Worm (Caenorhabditis elegans) whole organism, L1 larva: ENCODE results near the gene nifk-1.

Experiments used
- C34B4.2 ChIP-seq: sonication (generic microtip); optimal IDR thresholded peaks from 2 replicates; lab custom pipeline; 2017; ENCODE audit warnings: mild to moderate bottlenecking, missing genetic modification characterization, missing compliant biosample characterization
- F16B12.6 ChIP-seq: fragments of 150-350 bp; optimal IDR thresholded peaks from 2 replicates; lab custom pipeline; 2014; ENCODE audit warnings: missing biosample characterization, missing genetic modification characterization
- Y116A8C.19 ChIP-seq: sonication (generic microtip); optimal IDR thresholded peaks from 2 replicates; lab custom pipeline; 2016; ENCODE audit warnings: missing compliant biosample characterization, missing genetic modification characterization, borderline replicate concordance
- alr-1 ChIP-seq: fragments of 200-800 bp; sonication (Bioruptor generic); optimal IDR thresholded peaks from 2 replicates; lab custom pipeline; 2018; ENCODE audit warnings: borderline replicate concordance, mild to moderate bottlenecking, missing genetic modification characterization, missing compliant biosample characterization
- blmp-1 ChIP-seq: fragments of 150-350 bp; optimal IDR thresholded peaks from 2 replicates; lab custom pipeline; 2014; ENCODE audit warnings: missing biosample characterization, missing genetic modification characterization
- ceh-8 ChIP-seq: fragments of 200-800 bp; sonication (Bioruptor generic); optimal IDR thresholded peaks from 2 replicates; lab custom pipeline; 2018; ENCODE audit warnings: mild to moderate bottlenecking, missing genetic modification characterization, moderate library complexity, missing compliant biosample characterization
- ceh-82 ChIP-seq, 3 experiments: fragments of 150-350 bp in 1 of 3; sonication (generic microtip) in 2 of 3; optimal IDR thresholded peaks; 2 replicates each; lab custom pipeline; 2014 to 2017; ENCODE audit warnings: missing biosample characterization in 3 of 3, missing genetic modification characterization in 3 of 3
- ces-1 ChIP-seq: fragments of 150-350 bp; optimal IDR thresholded peaks from 2 replicates; lab custom pipeline; 2014; ENCODE audit warnings: missing biosample characterization, missing genetic modification reagents, missing genetic modification characterization
- dpl-1 ChIP-seq, 3 experiments: fragments of 150-350 bp in 2 of 3; sonication (generic microtip) in 1 of 3; optimal IDR thresholded peaks; 2 replicates each; lab custom pipeline; 2014 to 2017; ENCODE audit warnings: missing biosample characterization in 3 of 3, missing genetic modification characterization in 3 of 3, missing genetic modification reagents in 3 of 3
- dsc-1 ChIP-seq: sonication (generic microtip); optimal IDR thresholded peaks from 2 replicates; lab custom pipeline; 2016; ENCODE audit warnings: mild to moderate bottlenecking, missing genetic modification characterization, missing compliant biosample characterization
- efl-3 ChIP-seq: fragments of 200-800 bp; sonication (Bioruptor generic); optimal IDR thresholded peaks from 2 replicates; lab custom pipeline; 2018; ENCODE audit warnings: mild to moderate bottlenecking, missing genetic modification characterization, missing compliant biosample characterization
- fkh-10 ChIP-seq: sonication (generic microtip); optimal IDR thresholded peaks from 2 replicates; lab custom pipeline; 2017; ENCODE audit warnings: missing biosample characterization, missing genetic modification reagents, missing genetic modification characterization
- fkh-8 ChIP-seq: sonication (generic microtip); optimal IDR thresholded peaks from 2 replicates; lab custom pipeline; 2016; ENCODE audit warnings: mild to moderate bottlenecking, missing genetic modification characterization, missing compliant biosample characterization
- fos-1 ChIP-seq: fragments of 150-350 bp; optimal IDR thresholded peaks from 2 replicates; lab custom pipeline; 2014; ENCODE audit warnings: missing biosample characterization, missing genetic modification characterization
- grh-1 ChIP-seq: fragments of 200-800 bp; sonication (Bioruptor generic); IDR thresholded peaks from 2 replicates; pipeline ENCODE4 v1.3.6; 2022; ENCODE audit warnings: missing genetic modification reagents, missing genetic modification characterization, missing compliant biosample characterization
- hlh-17 ChIP-seq: fragments of 200-800 bp; sonication (Bioruptor generic); optimal IDR thresholded peaks from 2 replicates; lab custom pipeline; 2018; ENCODE audit warnings: missing genetic modification characterization, mild to moderate bottlenecking, missing compliant biosample characterization, moderate library complexity, borderline replicate concordance
- hpl-2 ChIP-seq: fragments of 150-350 bp; optimal IDR thresholded peaks from 2 replicates; lab custom pipeline; 2014; ENCODE audit warnings: missing biosample characterization, missing genetic modification reagents, missing genetic modification characterization
- irx-1 ChIP-seq: sonication (generic microtip); optimal IDR thresholded peaks from 2 replicates; lab custom pipeline; 2016; ENCODE audit warnings: missing genetic modification characterization, missing compliant biosample characterization
- lin-13 ChIP-seq: fragments of 150-350 bp; optimal IDR thresholded peaks from 2 replicates; lab custom pipeline; 2014; ENCODE audit warnings: missing biosample characterization, missing genetic modification reagents, missing genetic modification characterization
- lin-14 ChIP-seq: fragments of 200-800 bp; sonication (Bioruptor generic); optimal IDR thresholded peaks from 2 replicates; lab custom pipeline; 2018; ENCODE audit warnings: mild to moderate bottlenecking, missing genetic modification characterization, moderate library complexity, missing compliant biosample characterization
- lin-15B ChIP-seq: fragments of 150-350 bp; sonication (generic microtip); optimal IDR thresholded peaks from 3 replicates; lab custom pipeline; 2014; ENCODE audit warnings: missing biosample characterization, missing genetic modification characterization
- lin-39 ChIP-seq: fragments of 150-350 bp; optimal IDR thresholded peaks from 2 replicates; lab custom pipeline; 2014; ENCODE audit warnings: missing biosample characterization, missing genetic modification reagents, missing genetic modification characterization
- lir-3 ChIP-seq: sonication (generic microtip); optimal IDR thresholded peaks from 2 replicates; lab custom pipeline; 2016; ENCODE audit warnings: mild to moderate bottlenecking, missing genetic modification characterization, moderate library complexity, missing compliant biosample characterization; ENCODE audit not compliant: poor library complexity
- mdl-1 ChIP-seq, 2 experiments: fragments of 150-350 bp; optimal IDR thresholded peaks; 2 replicates each; lab custom pipeline; 2014 to 2017; ENCODE audit warnings: missing biosample characterization in 2 of 2, missing genetic modification characterization in 2 of 2, inconsistent platforms in 1 of 2
- mef-2 ChIP-seq: fragments of 150-350 bp; optimal IDR thresholded peaks from 2 replicates; lab custom pipeline; 2014; ENCODE audit warnings: missing biosample characterization, missing genetic modification characterization
- mep-1 ChIP-seq: fragments of 150-350 bp; optimal IDR thresholded peaks from 2 replicates; lab custom pipeline; 2014; ENCODE audit warnings: missing biosample characterization, missing genetic modification characterization
- nhr-11 ChIP-seq: fragments of 150-350 bp; optimal IDR thresholded peaks from 2 replicates; lab custom pipeline; 2014; ENCODE audit warnings: missing biosample characterization, missing genetic modification characterization
- nhr-12 ChIP-seq: sonication (generic microtip); optimal IDR thresholded peaks from 2 replicates; lab custom pipeline; 2017; ENCODE audit warnings: missing biosample characterization, missing genetic modification characterization
- nhr-19 ChIP-seq: fragments of 200-800 bp; sonication (Bioruptor generic); conservative IDR thresholded peaks from 2 replicates; pipeline ENCODE4 v1.3.6; 2022; ENCODE audit warnings: missing genetic modification characterization, missing compliant biosample characterization
- nhr-20 ChIP-seq: sonication (generic microtip); optimal IDR thresholded peaks from 2 replicates; lab custom pipeline; 2016; ENCODE audit warnings: mild to moderate bottlenecking, missing genetic modification characterization, missing compliant biosample characterization
- nhr-237 ChIP-seq: fragments of 150-350 bp; optimal IDR thresholded peaks from 2 replicates; lab custom pipeline; 2014; ENCODE audit warnings: missing biosample characterization, missing genetic modification characterization
- nhr-28 ChIP-seq: fragments of 150-350 bp; optimal IDR thresholded peaks from 2 replicates; lab custom pipeline; 2014; ENCODE audit warnings: missing biosample characterization, missing genetic modification characterization
- nhr-71 ChIP-seq: sonication (generic microtip); optimal IDR thresholded peaks from 2 replicates; lab custom pipeline; 2016; ENCODE audit warnings: mild to moderate bottlenecking, missing genetic modification characterization, moderate library complexity, missing compliant biosample characterization
- nhr-76 ChIP-seq: sonication (generic microtip); optimal IDR thresholded peaks from 2 replicates; lab custom pipeline; 2017; ENCODE audit warnings: missing biosample characterization, missing genetic modification characterization
- nhr-77 ChIP-seq: fragments of 150-350 bp; optimal IDR thresholded peaks from 2 replicates; lab custom pipeline; 2014; ENCODE audit warnings: missing biosample characterization, missing genetic modification characterization
- nhr-84 ChIP-seq: sonication (generic microtip); optimal IDR thresholded peaks from 2 replicates; lab custom pipeline; 2017; ENCODE audit warnings: missing biosample characterization, missing genetic modification characterization
- nhr-90 ChIP-seq: sonication (generic microtip); optimal IDR thresholded peaks from 2 replicates; lab custom pipeline; 2016; ENCODE audit warnings: mild to moderate bottlenecking, missing genetic modification characterization, missing compliant biosample characterization; ENCODE audit not compliant: poor library complexity
- pax-3 ChIP-seq: fragments of 200-800 bp; sonication (Bioruptor generic); optimal IDR thresholded peaks from 2 replicates; lab custom pipeline; 2018; ENCODE audit warnings: mild to moderate bottlenecking, missing genetic modification characterization, moderate library complexity, missing compliant biosample characterization
- rnt-1 ChIP-seq: sonication (generic microtip); optimal IDR thresholded peaks from 2 replicates; lab custom pipeline; 2016; ENCODE audit warnings: mild to moderate bottlenecking, missing genetic modification characterization, moderate library complexity, missing compliant biosample characterization
- snu-23 ChIP-seq: sonication (generic microtip); optimal IDR thresholded peaks from 2 replicates; lab custom pipeline; 2016; ENCODE audit warnings: missing genetic modification characterization, missing compliant biosample characterization
- sup-37 ChIP-seq: fragments of 200-800 bp; sonication (Bioruptor generic); optimal IDR thresholded peaks from 2 replicates; lab custom pipeline; 2018; ENCODE audit warnings: mild to moderate bottlenecking, missing genetic modification characterization, missing compliant biosample characterization
- swsn-7 ChIP-seq: sonication (generic microtip); optimal IDR thresholded peaks from 2 replicates; lab custom pipeline; 2016; ENCODE audit warnings: missing genetic modification characterization, missing compliant biosample characterization
- tlp-1 ChIP-seq: fragments of 150-350 bp; optimal IDR thresholded peaks from 2 replicates; lab custom pipeline; 2014; ENCODE audit warnings: missing biosample characterization, missing genetic modification characterization
- unc-30 ChIP-seq: sonication (generic microtip); optimal IDR thresholded peaks from 2 replicates; lab custom pipeline; 2017; ENCODE audit warnings: missing biosample characterization, missing genetic modification characterization
- unc-62 ChIP-seq: fragments of 150-350 bp; optimal IDR thresholded peaks from 2 replicates; lab custom pipeline; 2014; ENCODE audit warnings: missing biosample characterization, missing genetic modification reagents, missing genetic modification characterization
- unc-86 ChIP-seq: sonication (generic microtip); optimal IDR thresholded peaks from 2 replicates; lab custom pipeline; 2016; ENCODE audit warnings: missing genetic modification characterization, missing compliant biosample characterization
- vab-15 ChIP-seq: sonication (generic microtip); optimal IDR thresholded peaks from 2 replicates; lab custom pipeline; 2017; ENCODE audit warnings: missing genotype, mild to moderate bottlenecking, missing genetic modification characterization, missing compliant biosample characterization
- xbp-1 ChIP-seq: sonication (generic microtip); optimal IDR thresholded peaks from 2 replicates; lab custom pipeline; 2016; ENCODE audit warnings: missing genetic modification characterization, missing compliant biosample characterization
- zag-1 ChIP-seq: fragments of 150-350 bp; optimal IDR thresholded peaks from 2 replicates; lab custom pipeline; 2014; ENCODE audit warnings: missing biosample characterization, missing genetic modification characterization
- ztf-11 ChIP-seq, 2 experiments: sonication (generic microtip); optimal IDR thresholded peaks; 2 replicates each; lab custom pipeline; 2016 to 2017; ENCODE audit warnings: missing genetic modification characterization in 2 of 2, missing biosample characterization in 1 of 2, missing compliant biosample characterization in 1 of 2
- ztf-4 ChIP-seq: fragments of 150-350 bp; optimal IDR thresholded peaks from 2 replicates; lab custom pipeline; 2014; ENCODE audit warnings: missing biosample characterization, missing genetic modification characterization

The nifk-1 gene

DNA sequence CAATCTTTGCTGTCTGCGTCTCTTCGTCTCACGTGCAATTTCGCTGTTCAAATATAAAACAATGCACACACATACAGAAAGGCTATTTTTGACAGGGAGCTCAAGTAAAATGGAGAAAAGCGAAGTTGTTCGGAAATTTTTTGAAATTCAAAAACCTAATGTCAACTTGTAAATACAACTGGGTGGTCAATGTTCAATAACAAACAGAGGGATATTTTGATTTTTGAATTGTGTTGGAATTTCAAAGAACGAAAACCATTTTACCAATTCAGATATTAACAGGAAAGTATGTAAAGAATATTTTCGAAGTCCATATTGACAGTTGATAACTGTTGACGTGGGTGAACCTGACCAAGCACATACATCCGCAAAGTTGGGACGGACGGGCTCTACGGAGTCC lies 4.8 kb downstream of the nifk-1 start, which contains the start of gene tag-243:
Gene tag-243, minus strand, starts transcription at position 101 of the 400 bp plus-strand sequence.
- no peak for TF ChIP-seq nhr-11 (tag; lab: Kevin White, UChicago)
- peak; percentile 5 for TF ChIP-seq nhr-71 (tag; lab: Kevin White, UChicago)
- TF ChIP-seq rnt-1, result peak; percentile 7

DNA sequence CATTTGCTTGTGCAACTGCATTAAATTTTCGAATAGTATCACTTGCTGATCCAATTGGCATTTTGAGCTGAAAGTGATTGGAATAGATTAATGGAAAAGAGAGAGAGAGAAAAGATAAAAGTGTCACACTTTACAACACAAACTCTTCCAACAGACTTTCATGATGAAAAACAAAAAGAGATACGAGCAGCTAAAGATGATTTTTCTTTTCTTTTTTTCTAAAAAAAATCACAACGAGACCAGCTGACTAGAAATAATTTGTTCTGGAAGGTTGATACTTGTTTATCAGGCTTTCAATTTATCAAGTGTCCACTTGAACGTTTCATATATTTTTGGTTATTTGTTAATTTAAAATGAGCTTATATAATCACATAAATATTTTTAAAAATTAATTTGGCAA lies 6.0 kb downstream of the nifk-1 start:
- TF ChIP-seq mef-2, result no peak
- TF ChIP-seq unc-86, result no peak
- no peak for TF ChIP-seq irx-1 (tag; lab: Kevin White, UChicago)
- TF ChIP-seq efl-3 (GFP tag; lab: Kevin White, UChicago), result no peak
- TF ChIP-seq mep-1, result peak; percentile 28
- TF ChIP-seq ceh-82 (tag; optimal IDR thresholded peaks at IDR 0.05; lab: Kevin White, UChicago), result no peak
- no peak for TF ChIP-seq ztf-4 (tag; lab: Kevin White, UChicago)
- no peak for TF ChIP-seq blmp-1 (tag; lab: Kevin White, UChicago)
- no peak for TF ChIP-seq nhr-84 (tag; lab: Kevin White, UChicago)
- TF ChIP-seq xbp-1 (tag; lab: Kevin White, UChicago), result no peak
- TF ChIP-seq zag-1, result no peak
- TF ChIP-seq nhr-77, result no peak
- no peak for TF ChIP-seq ces-1
- peak; percentile 37 for TF ChIP-seq nhr-19 (GFP tag; lab: Robert Waterston, UW)
- no peak for TF ChIP-seq hpl-2
- no peak for TF ChIP-seq tlp-1 (tag; lab: Kevin White, UChicago)
- no peak for TF ChIP-seq vab-15 (tag; lab: Kevin White, UChicago)
- no peak for TF ChIP-seq nhr-76 (tag; lab: Kevin White, UChicago)
- no peak for TF ChIP-seq pax-3 (tag; lab: Kevin White, UChicago)
- no peak for TF ChIP-seq lir-3 (tag; lab: Kevin White, UChicago)
- TF ChIP-seq lin-14 (GFP tag; lab: Kevin White, UChicago), result peak; percentile 63
- TF ChIP-seq nhr-20 (tag; lab: Kevin White, UChicago), result peak; percentile 10
- no peak for TF ChIP-seq lin-13 (GFP tag; lab: Kevin White, UChicago)
- no peak for TF ChIP-seq unc-62 (GFP tag; lab: Kevin White, UChicago)
- TF ChIP-seq unc-30 (tag; lab: Kevin White, UChicago), result no peak
- no peak for TF ChIP-seq dsc-1 (tag; lab: Kevin White, UChicago)
- no peak for TF ChIP-seq ceh-8 (GFP tag; lab: Kevin White, UChicago)
- TF ChIP-seq nhr-12 (tag; lab: Kevin White, UChicago), result no peak
- TF ChIP-seq hlh-17, result no peak
- no peak for TF ChIP-seq mdl-1 (tag; optimal IDR thresholded peaks at IDR 0.05; lab: Kevin White, UChicago)
- TF ChIP-seq snu-23 (GFP tag; lab: Kevin White, UChicago), result peak; percentile 58
- TF ChIP-seq dpl-1 (GFP tag; optimal IDR thresholded peaks at IDR 0.05; lab: Kevin White, UChicago), result peak in 1 of 3 experiments; percentile 1
- TF ChIP-seq nhr-28 (tag; lab: Kevin White, UChicago), result no peak
- TF ChIP-seq fos-1 (tag; lab: Kevin White, UChicago), result no peak
- no peak for TF ChIP-seq fkh-10 (GFP tag; lab: Kevin White, UChicago)
- no peak for TF ChIP-seq ztf-11 (tag; optimal IDR thresholded peaks at IDR 0.05; lab: Kevin White, UChicago)
- no peak for TF ChIP-seq grh-1 (GFP tag; lab: Robert Waterston, UW)
- TF ChIP-seq F16B12.6, result no peak
- TF ChIP-seq lin-15B, result no peak
- no peak for TF ChIP-seq nhr-90 (tag; lab: Kevin White, UChicago)
- TF ChIP-seq C34B4.2, result no peak
- TF ChIP-seq lin-39 (tag; lab: Kevin White, UChicago), result peak; percentile 17
- no peak for TF ChIP-seq fkh-8 (tag; lab: Kevin White, UChicago)
- peak; percentile 77 for TF ChIP-seq nhr-71 (tag; lab: Kevin White, UChicago)
- TF ChIP-seq sup-37 (GFP tag; lab: Kevin White, UChicago), result no peak
- no peak for TF ChIP-seq Y116A8C.19
- peak; percentile 0 for TF ChIP-seq swsn-7 (tag; lab: Kevin White, UChicago)
- TF ChIP-seq alr-1 (tag; lab: Kevin White, UChicago), result no peak
- TF ChIP-seq nhr-11 (tag; lab: Kevin White, UChicago), result no peak
- no peak for TF ChIP-seq nhr-237 (tag; lab: Kevin White, UChicago)
